Fruit fly (Drosophila melanogaster) whole organism, embryonic: ENCODE results near the gene CG31104.

Experiments
- BEAF-32 ChIP-seq: fragments of 200-800 bp; sonication (Bioruptor generic); optimal IDR thresholded peaks from 3 replicates; lab custom pipeline; 2017; ENCODE audit warnings: missing biosample characterization, missing genetic modification characterization, mild to moderate bottlenecking, moderate library complexity, missing genetic modification reagents
- Bgb ChIP-seq: fragments of 200-800 bp; sonication (Bioruptor generic); IDR thresholded peaks from 2 replicates; pipeline ENCODE4 v1.3.6; 2022; ENCODE audit warnings: missing biosample characterization, missing genetic modification characterization; ENCODE audit not compliant: partially characterized antibody
- Blimp-1 ChIP-seq: fragments of 200-800 bp; sonication (Bioruptor generic); optimal IDR thresholded peaks from 3 replicates; lab custom pipeline; 2018; ENCODE audit warnings: missing biosample characterization, missing genetic modification characterization, mild to moderate bottlenecking, moderate library complexity, missing genetic modification reagents
- CG10267 ChIP-seq: fragments of 200-800 bp; sonication (Bioruptor generic); optimal IDR thresholded peaks from 2 replicates; lab custom pipeline; 2018; ENCODE audit warnings: missing biosample characterization, mild to moderate bottlenecking, missing genetic modification characterization, moderate library complexity
- CG12236 ChIP-seq: fragments of 200-800 bp; sonication (Bioruptor generic); optimal IDR thresholded peaks from 2 replicates; lab custom pipeline; 2016; ENCODE audit warnings: missing biosample characterization, missing genetic modification characterization
- CG13287 ChIP-seq: fragments of 200-800 bp; sonication (Bioruptor generic); IDR thresholded peaks from 2 replicates; pipeline ENCODE4 v1.3.6; 2022; ENCODE audit warnings: missing biosample characterization, missing genetic modification characterization; ENCODE audit not compliant: partially characterized antibody
- CG13624 ChIP-seq: fragments of 200-800 bp; sonication (Bioruptor generic); optimal IDR thresholded peaks from 2 replicates; lab custom pipeline; 2016; ENCODE audit warnings: missing biosample characterization, missing genetic modification characterization
- CG14965 ChIP-seq: fragments of 200-800 bp; sonication (Bioruptor generic); optimal IDR thresholded peaks from 2 replicates; lab custom pipeline; 2016; ENCODE audit warnings: missing biosample characterization, missing genetic modification characterization, borderline replicate concordance
- CG17359 ChIP-seq: fragments of 200-800 bp; sonication (Bioruptor generic); optimal IDR thresholded peaks from 3 replicates; lab custom pipeline; 2018; ENCODE audit warnings: missing biosample characterization, mild to moderate bottlenecking, missing genetic modification characterization, moderate library complexity
- CG18011 ChIP-seq: fragments of 200-800 bp; sonication (Bioruptor generic); optimal IDR thresholded peaks from 2 replicates; lab custom pipeline; 2017; ENCODE audit warnings: missing biosample characterization, missing genetic modification characterization, mild to moderate bottlenecking, moderate library complexity, missing genotype
- CG2712 ChIP-seq: fragments of 200-800 bp; optimal IDR thresholded peaks from 3 replicates; lab custom pipeline; 2019; ENCODE audit warnings: missing biosample characterization, mild to moderate bottlenecking, missing genetic modification characterization, moderate library complexity
- CG32767 ChIP-seq: fragments of 200-800 bp; sonication (Bioruptor generic); IDR thresholded peaks from 2 replicates; pipeline ENCODE4 v1.3.6; 2022; ENCODE audit warnings: missing biosample characterization, missing genetic modification characterization
- CG3407 ChIP-seq: fragments of 200-800 bp; sonication (Bioruptor generic); optimal IDR thresholded peaks from 2 replicates; lab custom pipeline; 2018; ENCODE audit warnings: missing biosample characterization, mild to moderate bottlenecking, missing genetic modification characterization
- CG4360 ChIP-seq: fragments of 200-800 bp; sonication (Bioruptor generic); IDR thresholded peaks from 2 replicates; pipeline ENCODE4 v1.3.6; 2022; ENCODE audit warnings: missing biosample characterization, missing genetic modification characterization
- CG4404 ChIP-seq: fragments of 200-800 bp; sonication (Bioruptor generic); IDR thresholded peaks from 2 replicates; pipeline ENCODE4 v1.3.6; 2022; ENCODE audit warnings: missing biosample characterization, missing genetic modification characterization
- CG7271 ChIP-seq: fragments of 200-800 bp; sonication (Bioruptor generic); optimal IDR thresholded peaks from 2 replicates; lab custom pipeline; 2018; ENCODE audit warnings: missing biosample characterization, mild to moderate bottlenecking, missing genetic modification characterization, moderate library complexity
- CG9797 ChIP-seq: fragments of 200-800 bp; sonication (Bioruptor generic); optimal IDR thresholded peaks from 3 replicates; lab custom pipeline; 2018; ENCODE audit warnings: missing biosample characterization, mild to moderate bottlenecking, missing genetic modification characterization
- CTCF ChIP-seq: fragments of 200-800 bp; sonication (Bioruptor generic); optimal IDR thresholded peaks from 2 replicates; lab custom pipeline; 2017; ENCODE audit warnings: missing biosample characterization, mild to moderate bottlenecking, missing genetic modification characterization, moderate library complexity
- CrebB ChIP-seq: fragments of 200-800 bp; sonication (Bioruptor generic); optimal IDR thresholded peaks from 3 replicates; lab custom pipeline; 2018; ENCODE audit warnings: missing biosample characterization, mild to moderate bottlenecking, missing genetic modification characterization
- D19A ChIP-seq: fragments of 200-800 bp; optimal IDR thresholded peaks from 3 replicates; lab custom pipeline; 2019; ENCODE audit warnings: missing biosample characterization, mild to moderate bottlenecking, missing genetic modification characterization, moderate library complexity
- Doc3 ChIP-seq: fragments of 200-800 bp; sonication (Bioruptor generic); IDR thresholded peaks from 3 replicates; pipeline ENCODE4 v1.3.6; 2022; ENCODE audit warnings: missing biosample characterization, missing genetic modification characterization; ENCODE audit not compliant: partially characterized antibody
- Ets65A ChIP-seq: fragments of 200-800 bp; sonication (Bioruptor generic); peaks from one replicate; lab custom pipeline; 2016; ENCODE audit warnings: missing biosample characterization, missing genetic modification characterization
- HLH54F ChIP-seq: fragments of 200-800 bp; sonication (Bioruptor generic); optimal IDR thresholded peaks from 3 replicates; lab custom pipeline; 2016; ENCODE audit warnings: missing biosample characterization, missing genetic modification characterization
- Hand ChIP-seq: fragments of 200-800 bp; sonication (Bioruptor generic); optimal IDR thresholded peaks from 2 replicates; lab custom pipeline; 2017; ENCODE audit warnings: mild to moderate bottlenecking, missing biosample characterization, missing genetic modification reagents, missing genetic modification characterization
- Hey ChIP-seq: fragments of 200-800 bp; sonication (Bioruptor generic); optimal IDR thresholded peaks from 3 replicates; lab custom pipeline; 2018; ENCODE audit warnings: missing biosample characterization, mild to moderate bottlenecking, missing genetic modification characterization
- MESR4 ChIP-seq: fragments of 200-800 bp; sonication (Bioruptor generic); optimal IDR thresholded peaks from 2 replicates; lab custom pipeline; 2018; ENCODE audit warnings: missing biosample characterization, mild to moderate bottlenecking, missing genetic modification characterization, moderate library complexity
- MTF-1 ChIP-seq: fragments of 200-800 bp; sonication (Bioruptor generic); optimal IDR thresholded peaks from 2 replicates; lab custom pipeline; 2018; ENCODE audit warnings: missing biosample characterization, mild to moderate bottlenecking, missing genetic modification characterization, borderline replicate concordance
- Nf-YA ChIP-seq: fragments of 200-800 bp; sonication (Bioruptor generic); IDR thresholded peaks from 2 replicates; pipeline ENCODE4 v1.3.6; 2022; ENCODE audit warnings: missing biosample characterization, missing genetic modification characterization
- Opbp ChIP-seq: fragments of 200-800 bp; sonication (Bioruptor generic); IDR thresholded peaks from 3 replicates; pipeline ENCODE4 v1.3.6; 2022; ENCODE audit warnings: missing biosample characterization, missing genetic modification characterization; ENCODE audit not compliant: partially characterized antibody
- Ptx1 ChIP-seq: fragments of 200-800 bp; sonication (Bioruptor generic); IDR thresholded peaks from 2 replicates; pipeline ENCODE4 v1.3.6; 2022; ENCODE audit warnings: missing biosample characterization, missing genetic modification characterization
- Scr ChIP-seq: fragments of 200-800 bp; sonication (Bioruptor generic); IDR thresholded peaks from 2 replicates; pipeline ENCODE4 v1.3.6; 2022; ENCODE audit warnings: missing biosample characterization, missing genetic modification characterization; ENCODE audit not compliant: partially characterized antibody
- Side ChIP-seq: fragments of 200-800 bp; sonication (Bioruptor generic); optimal IDR thresholded peaks from 2 replicates; lab custom pipeline; 2016; ENCODE audit warnings: missing biosample characterization, missing genetic modification characterization
- Trl ChIP-seq, 3 experiments: fragments of >200 bp in 2 of 3; fragments of 200-800 bp in 1 of 3; sonication (Bioruptor generic) in 1 of 3; optimal IDR thresholded peaks; 2 replicates in 1 of 3; 3 replicates in 2 of 3; lab custom pipeline; 2016 to 2017; ENCODE audit warnings: missing biosample characterization in 1 of 3, missing genetic modification characterization in 1 of 3
- Xbp1 ChIP-seq: fragments of 200-800 bp; sonication (Bioruptor generic); optimal IDR thresholded peaks from 3 replicates; lab custom pipeline; 2016; ENCODE audit warnings: missing biosample characterization, mild to moderate bottlenecking, missing genetic modification characterization
- ato ChIP-seq: fragments of 200-800 bp; sonication (Bioruptor generic); IDR thresholded peaks from 2 replicates; pipeline ENCODE4 v1.3.6; 2022; ENCODE audit warnings: missing biosample characterization, missing genetic modification characterization; ENCODE audit not compliant: partially characterized antibody
- caup ChIP-seq: fragments of 200-800 bp; sonication (Bioruptor generic); optimal IDR thresholded peaks from 3 replicates; lab custom pipeline; 2017; ENCODE audit warnings: missing biosample characterization, mild to moderate bottlenecking, missing genetic modification characterization, moderate library complexity; ENCODE audit not compliant: severe bottlenecking
- cg ChIP-seq: fragments of 200-800 bp; sonication (Bioruptor generic); optimal IDR thresholded peaks from 3 replicates; lab custom pipeline; 2019; ENCODE audit warnings: missing biosample characterization, mild to moderate bottlenecking, missing genetic modification characterization, moderate library complexity
- danr ChIP-seq: fragments of 200-800 bp; sonication (Bioruptor generic); IDR thresholded peaks from 2 replicates; pipeline ENCODE4 v1.3.6; 2022; ENCODE audit warnings: missing biosample characterization, missing genetic modification characterization
- dati ChIP-seq: fragments of 200-800 bp; sonication (Bioruptor generic); IDR thresholded peaks from 2 replicates; pipeline ENCODE4 v1.3.6; 2022; ENCODE audit warnings: missing biosample characterization, missing genetic modification characterization
- exex ChIP-seq: fragments of 200-800 bp; sonication (Bioruptor generic); optimal IDR thresholded peaks from 4 replicates; lab custom pipeline; 2018; ENCODE audit warnings: missing biosample characterization, mild to moderate bottlenecking, missing genetic modification characterization, moderate library complexity
- fru ChIP-seq: fragments of >200 bp; optimal IDR thresholded peaks from 2 replicates; lab custom pipeline; 2017
- grau ChIP-seq: fragments of 200-800 bp; optimal IDR thresholded peaks from 3 replicates; lab custom pipeline; 2019; ENCODE audit warnings: missing biosample characterization, mild to moderate bottlenecking, missing genetic modification characterization, moderate library complexity
- her ChIP-seq: fragments of 200-800 bp; sonication (Bioruptor generic); optimal IDR thresholded peaks from 2 replicates; lab custom pipeline; 2016; ENCODE audit warnings: missing biosample characterization, missing genetic modification characterization
- jigr1 ChIP-seq: fragments of 200-800 bp; sonication (Bioruptor generic); IDR thresholded peaks from 3 replicates; pipeline ENCODE4 v1.3.6; 2022; ENCODE audit warnings: missing biosample characterization, missing genetic modification characterization
- lab ChIP-seq: fragments of 200-800 bp; sonication (Bioruptor generic); optimal IDR thresholded peaks from 3 replicates; lab custom pipeline; 2017; ENCODE audit warnings: missing biosample characterization, missing genetic modification characterization, mild to moderate bottlenecking, moderate library complexity, missing genetic modification reagents
- p53 ChIP-seq: fragments of 200-800 bp; sonication (Bioruptor generic); optimal IDR thresholded peaks from 2 replicates; lab custom pipeline; 2016; ENCODE audit warnings: missing biosample characterization, missing genetic modification characterization
- scrt ChIP-seq: fragments of 200-800 bp; sonication (Bioruptor generic); optimal IDR thresholded peaks from 2 replicates; lab custom pipeline; 2018; ENCODE audit warnings: missing biosample characterization, mild to moderate bottlenecking, missing genetic modification characterization, moderate library complexity
- sd ChIP-seq: fragments of 200-800 bp; sonication (Bioruptor generic); optimal IDR thresholded peaks from 3 replicates; lab custom pipeline; 2018; ENCODE audit warnings: missing biosample characterization, mild to moderate bottlenecking, missing genetic modification characterization, moderate library complexity
- sens ChIP-seq: fragments of 200-800 bp; sonication (Bioruptor generic); peaks from one replicate; lab custom pipeline; 2016; ENCODE audit warnings: missing biosample characterization, missing genetic modification characterization
- tap ChIP-seq: fragments of 200-800 bp; optimal IDR thresholded peaks from 3 replicates; lab custom pipeline; 2019; ENCODE audit warnings: missing biosample characterization, mild to moderate bottlenecking, missing genetic modification characterization, moderate library complexity

The CG31104 gene

dm6 chr3R:25292864-25293284, 7.6 kb downstream of the CG31104 start, which contains the start of gene CG31098 (continued):
- TF ChIP-seq CG9797 (GFP tag; lab: Kevin White, UChicago): no peak
- TF ChIP-seq danr (GFP tag; lab: Robert Waterston, UW): no peak
- no peak for TF ChIP-seq fru
- no peak for TF ChIP-seq ato
- peak; percentile 20 for TF ChIP-seq sens (GFP tag; lab: Kevin White, UChicago)
- no peak for TF ChIP-seq BEAF-32 (GFP tag; lab: Kevin White, UChicago)
- no peak for TF ChIP-seq CG4404
- no peak for TF ChIP-seq CG4360 (GFP tag; lab: Robert Waterston, UW)
- peak; percentile 33 for TF ChIP-seq MTF-1
- TF ChIP-seq her (GFP tag; lab: Kevin White, UChicago): no peak
- TF ChIP-seq CrebB (tag; lab: Kevin White, UChicago): peak; percentile 53
- TF ChIP-seq CG7271 (tag; lab: Kevin White, UChicago): no peak
- no peak for TF ChIP-seq CG12236
- TF ChIP-seq CG10267 (tag; lab: Kevin White, UChicago): no peak
- no peak for TF ChIP-seq CG17359 (tag; lab: Kevin White, UChicago)
- no peak for TF ChIP-seq CG13624 (GFP tag; lab: Kevin White, UChicago)
- TF ChIP-seq HLH54F (GFP tag; lab: Kevin White, UChicago): no peak
- TF ChIP-seq CG2712 (tag; lab: Kevin White, UChicago): no peak
- TF ChIP-seq Hey (tag; lab: Kevin White, UChicago): no peak
- peak; percentile 47 to 51 for TF ChIP-seq Trl (optimal IDR thresholded peaks at IDR 0.05; lab: Kevin White, UChicago)
- TF ChIP-seq Trl (GFP tag; optimal IDR thresholded peaks at IDR 0.05; lab: Kevin White, UChicago): no peak
- TF ChIP-seq CTCF (GFP tag; lab: Kevin White, UChicago): no peak
- TF ChIP-seq Scr (GFP tag; lab: Robert Waterston, UW): no peak
- no peak for TF ChIP-seq Ptx1
- no peak for TF ChIP-seq Xbp1 (GFP tag; lab: Kevin White, UChicago)
- TF ChIP-seq Bgb (GFP tag; lab: Robert Waterston, UW): no peak
- TF ChIP-seq scrt (GFP tag; lab: Kevin White, UChicago): peak; percentile 30
- TF ChIP-seq exex (tag; lab: Kevin White, UChicago): peak; percentile 49
- peak; percentile 63; the same call in 1 of the 2 replicates for TF ChIP-seq CG13287 (GFP tag; lab: Robert Waterston, UW)
- TF ChIP-seq MESR4 (GFP tag; lab: Kevin White, UChicago): peak; percentile 5
- TF ChIP-seq Opbp: no peak
- TF ChIP-seq Side (GFP tag; lab: Kevin White, UChicago): no peak
- TF ChIP-seq Nf-YA: no peak
- TF ChIP-seq cg (GFP tag; lab: Kevin White, UChicago): no peak
- no peak for TF ChIP-seq Doc3 (GFP tag; lab: Robert Waterston, UW)
- peak; percentile 22 for TF ChIP-seq tap
- no peak for TF ChIP-seq CG18011
- peak; percentile 14 for TF ChIP-seq Hand (GFP tag; lab: Kevin White, UChicago)
- no peak for TF ChIP-seq dati (GFP tag; lab: Robert Waterston, UW)
- no peak for TF ChIP-seq D19A (tag; lab: Kevin White, UChicago)
- peak; percentile 84 for TF ChIP-seq grau (tag; lab: Kevin White, UChicago)
- no peak for TF ChIP-seq jigr1 (GFP tag; lab: Robert Waterston, UW)
- peak; percentile 78 for TF ChIP-seq CG32767 (GFP tag; lab: Robert Waterston, UW)
- TF ChIP-seq Blimp-1 (GFP tag; lab: Kevin White, UChicago): no peak
- TF ChIP-seq p53 (GFP tag; lab: Kevin White, UChicago): no peak
- TF ChIP-seq sd (tag; lab: Kevin White, UChicago): peak; percentile 95
- no peak for TF ChIP-seq CG3407
- TF ChIP-seq Ets65A (GFP tag; lab: Kevin White, UChicago): no peak
- no peak for TF ChIP-seq CG14965 (GFP tag; lab: Kevin White, UChicago)
- TF ChIP-seq lab (GFP tag; lab: Kevin White, UChicago): peak; percentile 48
- peak; percentile 39 for TF ChIP-seq caup (GFP tag; lab: Kevin White, UChicago)
